Worm (Caenorhabditis elegans) whole organism, midembryonic: ENCODE measurements around the gene lido-18.

Source experiments
- T22C8.4 ChIP-seq: fragments of 200-800 bp; sonication (Bioruptor generic); IDR thresholded peaks from 2 replicates; pipeline ENCODE4 v1.3.6; 2022; ENCODE audit warnings: missing genetic modification characterization, missing compliant biosample characterization
- cog-1 ChIP-seq: sonication (generic microtip); optimal IDR thresholded peaks from 2 replicates; lab custom pipeline; 2016; ENCODE audit warnings: missing genetic modification characterization, missing compliant biosample characterization
- flt-1 ChIP-seq: fragments of 200-800 bp; sonication (Bioruptor generic); IDR thresholded peaks from 2 replicates; pipeline ENCODE4 v1.3.6; 2022; ENCODE audit warnings: missing genetic modification characterization, missing compliant biosample characterization
- klf-2 ChIP-seq: fragments of 200-800 bp; sonication (Bioruptor generic); conservative IDR thresholded peaks from 2 replicates; pipeline ENCODE4 v1.3.6; 2022; ENCODE audit warnings: missing genetic modification reagents, missing genetic modification characterization, missing compliant biosample characterization
- med-1 ChIP-seq: sonication (generic microtip); optimal IDR thresholded peaks from 2 replicates; lab custom pipeline; 2017; ENCODE audit warnings: missing genetic modification characterization, mild to moderate bottlenecking, missing compliant biosample characterization, antibody characterized with exemption, missing genetic modification reagents; ENCODE audit not compliant: insufficient read depth
- ref-1 ChIP-seq: fragments of 200-800 bp; sonication (Bioruptor generic); conservative IDR thresholded peaks from 2 replicates; pipeline ENCODE4 v1.3.6; 2022; ENCODE audit warnings: missing genetic modification reagents, missing genetic modification characterization, missing compliant biosample characterization
- tab-1 ChIP-seq: fragments of 200-800 bp; sonication (Bioruptor generic); IDR thresholded peaks from 2 replicates; pipeline ENCODE4 v1.3.6; 2022; ENCODE audit warnings: missing genetic modification characterization, missing compliant biosample characterization
- ztf-23 ChIP-seq: fragments of 200-800 bp; sonication (Bioruptor generic); IDR thresholded peaks from 2 replicates; pipeline ENCODE4 v1.3.6; 2022; ENCODE audit warnings: missing genetic modification reagents, missing genetic modification characterization, missing compliant biosample characterization

DNA sequence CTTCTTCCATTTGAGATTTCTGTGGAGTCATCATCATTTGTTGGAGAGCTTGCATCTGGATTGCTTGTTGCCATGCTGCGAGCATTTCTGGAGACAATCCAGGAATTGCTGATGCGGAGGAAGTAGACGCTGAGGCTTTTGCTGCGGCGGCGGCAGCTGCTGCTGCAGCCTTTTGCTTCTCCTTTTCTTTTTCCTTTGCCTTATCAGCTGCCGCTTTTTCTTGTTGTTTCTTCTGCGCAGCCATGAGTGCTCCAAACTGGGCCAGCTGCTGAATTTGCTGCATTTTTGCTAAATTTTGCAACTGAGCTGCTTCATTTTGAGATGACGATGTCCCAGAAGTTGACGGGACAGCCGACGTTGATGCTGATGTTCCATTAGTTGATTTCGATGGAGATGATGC, 6.6 kb upstream of the lido-18 start:
- TF ChIP-seq flt-1 (GFP tag; lab: Robert Waterston, UW) = peak; percentile 50; the same call in 1 of the 2 replicates
- TF ChIP-seq klf-2 (GFP tag; lab: Robert Waterston, UW) = no peak
- no peak for TF ChIP-seq med-1
- TF ChIP-seq ref-1 (GFP tag; lab: Robert Waterston, UW) = no peak
- no peak for TF ChIP-seq ztf-23
- no peak for TF ChIP-seq tab-1 (GFP tag; lab: Robert Waterston, UW)
- TF ChIP-seq cog-1 (tag; lab: Kevin White, UChicago) = no peak
- TF ChIP-seq T22C8.4 (GFP tag; lab: Robert Waterston, UW) = no peak
